Worm (Caenorhabditis elegans): Measurements from ENCODE around the gene ndua-12.

- TF ChIP-seq flt-1 (GFP tag; IDR thresholded peaks at IDR 0.05), result no peak
- no peak for TF ChIP-seq med-1 (GFP tag; optimal IDR thresholded peaks at IDR 0.05; ENCODE audit: insufficient read depth)
- no peak for TF ChIP-seq klf-2 (GFP tag; conservative IDR thresholded peaks at IDR 0.05)
- no peak for TF ChIP-seq T22C8.4 (GFP tag; IDR thresholded peaks at IDR 0.05)
Measured at ce11 chrIV:2762380-2762779, 42.7 kb upstream of the ndua-12 start, which contains the start of gene Y54G2A.77.

Measured in whole organism, midembryonic.